Worm (Caenorhabditis elegans): Measurements from ENCODE around the gene cank-26.

Gene cank-26

ce11 chrII:3978198-3978597 is 3.3 kb upstream of the cank-26 start:
- TF ChIP-seq unc-62 (GFP tag; optimal IDR thresholded peaks at IDR 0.05), result no peak

DNA sequence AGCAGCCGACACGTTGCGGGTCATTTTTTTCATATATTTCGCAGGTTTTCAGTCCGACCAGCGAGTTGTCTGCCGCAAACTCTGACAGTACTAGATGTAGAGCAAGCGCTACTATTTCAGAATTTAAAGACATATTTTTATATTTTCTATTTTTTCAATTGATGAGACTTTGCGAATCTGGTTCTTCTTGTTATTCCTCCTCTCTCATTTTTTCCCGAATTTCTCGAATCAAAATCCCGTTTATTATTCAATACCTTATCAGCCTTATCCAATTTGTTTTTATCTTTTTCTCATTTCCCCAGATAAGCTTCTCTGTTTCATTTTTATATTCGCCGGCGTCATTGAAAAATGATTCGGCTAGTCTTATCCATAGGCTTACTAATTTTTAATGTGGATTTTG is 1.1 kb upstream of the cank-26 start, which contains the start of gene dos-2:
Gene dos-2 (plus strand): TSS at position 301 of the 400 bp plus-strand sequence.
- no peak for TF ChIP-seq unc-62 (GFP tag; optimal IDR thresholded peaks at IDR 0.05)

- TF ChIP-seq unc-62 (GFP tag; optimal IDR thresholded peaks at IDR 0.05), result no peak
Observed at ce11 chrII:3972153-3972552, 2.7 kb downstream of the cank-26 start, which contains the start of gene K10G6.9. Gene K10G6.9, plus strand, starts transcription at chrII:3972262.

ce11 chrII:3968808-3969207 is 6.1 kb downstream of the cank-26 start:
- TF ChIP-seq unc-62 (GFP tag; optimal IDR thresholded peaks at IDR 0.05), result no peak

- no peak for TF ChIP-seq unc-62 (GFP tag; optimal IDR thresholded peaks at IDR 0.05)
Observed at ce11 chrII:3968070-3968469, 6.8 kb downstream of the cank-26 start.

DNA sequence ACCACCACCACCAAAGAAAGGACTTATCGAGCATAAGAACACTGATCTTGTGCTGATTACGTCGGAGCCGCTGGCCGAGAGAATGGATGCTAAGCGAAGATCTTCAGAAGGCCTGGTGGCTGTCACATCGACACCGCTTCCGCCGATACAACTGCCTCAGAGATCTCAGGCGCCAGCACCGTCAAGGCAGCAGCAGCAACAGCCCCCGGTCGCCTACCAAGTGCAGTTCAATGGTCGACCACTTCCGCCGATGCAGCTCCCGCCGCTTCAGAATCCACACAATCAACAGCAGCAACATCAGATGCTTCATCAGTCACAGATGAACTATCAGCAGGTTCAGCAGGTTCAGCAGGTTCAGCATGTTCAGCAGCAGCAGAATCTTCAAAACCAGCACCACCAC is 7.8 kb downstream of the cank-26 start:
- TF ChIP-seq unc-62 (GFP tag; optimal IDR thresholded peaks at IDR 0.05), result no peak

- TF ChIP-seq unc-62 (GFP tag; optimal IDR thresholded peaks at IDR 0.05), result no peak
Observed at ce11 chrII:3965665-3966416, 9.0 kb downstream of the cank-26 start.

- TF ChIP-seq unc-62 (GFP tag; optimal IDR thresholded peaks at IDR 0.05), result no peak
Observed at ce11 chrII:3964302-3964885, 10.5 kb downstream of the cank-26 start.

DNA sequence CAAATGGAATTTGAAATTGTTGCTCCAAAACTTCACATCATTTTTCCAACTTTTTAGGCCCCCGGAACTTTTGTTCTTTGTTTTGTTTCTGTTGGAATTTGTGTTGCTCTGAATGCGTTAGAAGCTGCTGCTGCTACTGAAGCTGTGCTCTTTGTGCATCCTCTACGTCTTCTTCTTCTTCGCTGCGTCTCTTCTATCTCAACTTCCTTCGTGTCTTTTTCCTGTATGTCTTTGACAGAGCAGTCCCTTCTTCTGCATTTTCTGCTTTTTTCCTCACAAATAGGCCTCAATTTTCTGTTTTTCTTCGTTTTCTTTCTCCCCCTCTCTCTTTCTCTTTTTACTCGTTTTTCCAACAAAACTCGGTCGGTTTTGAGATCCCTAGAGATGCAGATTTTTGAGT is 13.6 kb downstream of the cank-26 start:
- no peak for TF ChIP-seq unc-62 (GFP tag; optimal IDR thresholded peaks at IDR 0.05)

DNA sequence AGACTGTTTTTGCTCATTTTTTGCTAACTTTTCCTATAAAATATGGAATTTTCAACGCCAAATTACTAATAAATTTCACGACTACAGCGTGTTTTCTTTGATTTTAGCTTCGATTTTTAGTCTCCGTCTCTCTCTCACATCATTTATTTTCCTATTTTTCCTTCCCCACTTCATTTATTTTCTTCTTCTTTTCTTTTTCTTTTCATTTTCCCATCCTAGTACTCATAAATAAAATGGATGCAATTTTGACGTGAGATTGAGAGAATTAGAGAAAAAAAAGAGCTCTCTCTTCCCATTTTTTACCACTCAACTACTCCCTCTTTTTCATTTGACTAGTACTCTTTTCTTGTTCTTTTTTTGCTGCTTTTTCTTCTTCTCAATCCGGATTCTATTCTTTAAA is 14.6 kb downstream of the cank-26 start:
- no peak for TF ChIP-seq unc-62 (GFP tag; optimal IDR thresholded peaks at IDR 0.05)

DNA sequence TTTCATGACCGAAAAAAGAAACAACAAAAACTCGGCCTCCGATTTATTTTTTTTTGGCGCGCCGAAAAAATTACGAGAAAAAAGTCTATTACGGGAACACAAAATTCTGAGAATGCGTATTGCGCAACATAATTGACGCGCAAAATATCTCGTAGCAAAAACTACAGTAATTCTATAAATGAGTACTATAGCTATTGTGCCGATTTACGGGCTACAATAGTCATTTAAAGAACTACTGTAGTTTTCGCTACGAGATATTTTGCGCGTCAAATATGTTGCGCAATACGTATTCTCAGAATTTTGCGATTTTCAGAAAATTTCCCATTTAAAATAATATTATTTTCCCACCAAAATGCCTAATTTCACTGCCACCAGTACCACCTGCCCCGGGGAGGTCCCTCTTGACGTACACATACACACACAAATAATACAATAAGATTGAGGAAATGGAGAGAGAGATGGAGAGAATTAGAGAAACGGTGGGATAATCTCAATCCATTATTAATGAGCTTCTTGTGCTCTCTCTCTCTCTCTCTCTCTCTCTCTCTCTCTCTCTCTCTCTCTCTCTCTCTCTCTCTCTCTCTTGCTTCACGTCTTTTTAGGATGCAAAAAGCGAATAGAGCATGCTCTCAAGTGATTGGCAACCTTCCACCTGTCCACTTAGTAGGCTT is 15.3 kb downstream of the cank-26 start:
- no peak for TF ChIP-seq unc-62 (GFP tag; optimal IDR thresholded peaks at IDR 0.05)

- TF ChIP-seq unc-62 (GFP tag; optimal IDR thresholded peaks at IDR 0.05), result no peak
Observed at ce11 chrII:3958673-3959299, 16.1 kb downstream of the cank-26 start.

- no peak for TF ChIP-seq unc-62 (GFP tag; optimal IDR thresholded peaks at IDR 0.05)
Observed at ce11 chrII:3957455-3958212, 17.2 kb downstream of the cank-26 start.

DNA sequence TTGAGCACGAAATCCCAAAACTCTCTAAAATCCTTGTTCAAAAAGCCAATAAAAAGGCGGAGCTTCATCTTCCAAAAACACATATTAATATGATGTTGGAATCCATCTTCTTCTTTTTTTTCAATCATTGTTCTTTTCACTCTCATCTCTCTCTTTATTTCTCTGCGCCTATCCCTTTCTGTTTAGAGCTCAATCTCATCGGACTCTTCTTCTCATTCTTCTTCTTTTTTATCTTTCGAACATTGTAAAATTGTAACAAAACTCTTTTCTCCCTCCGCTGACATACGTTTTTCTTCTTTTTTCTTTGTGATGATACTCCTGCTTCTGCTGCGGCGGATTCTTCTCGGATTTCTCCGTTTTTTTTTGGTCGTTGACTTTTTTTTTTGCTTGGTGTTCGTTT is 18.1 kb downstream of the cank-26 start:
- no peak for TF ChIP-seq unc-62 (GFP tag; optimal IDR thresholded peaks at IDR 0.05)

ce11 chrII:3955938-3956337 is 18.9 kb downstream of the cank-26 start:
- no peak for TF ChIP-seq unc-62 (GFP tag; optimal IDR thresholded peaks at IDR 0.05)

DNA sequence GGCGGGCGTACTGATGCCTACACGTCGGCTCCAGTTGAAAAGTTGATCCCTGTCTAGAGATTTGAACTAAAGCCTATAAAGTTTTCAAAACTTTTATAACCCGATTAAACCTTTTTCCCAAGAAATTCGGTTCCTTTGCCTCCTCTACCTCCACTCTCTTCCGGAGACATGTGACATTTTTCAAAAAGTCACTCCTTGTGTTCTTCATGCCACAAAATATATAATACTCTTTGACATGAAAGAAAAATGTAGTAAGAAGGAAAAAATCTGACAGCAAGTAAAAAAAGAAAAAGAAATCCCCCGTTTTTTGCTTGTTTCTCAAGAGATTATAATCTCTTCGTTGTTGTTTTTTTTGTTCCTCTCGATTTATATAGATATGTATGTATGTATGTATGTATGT is 20.0 kb downstream of the cank-26 start:
- TF ChIP-seq unc-62 (GFP tag; optimal IDR thresholded peaks at IDR 0.05), result no peak

Data from whole organism, dauer.